Fruit fly (Drosophila melanogaster) whole organism, larva: Measurements from ENCODE around the gene TTLL6B.

Experiments used
- noc ChIP-seq: fragments of 200-800 bp; sonication (Bioruptor generic); optimal IDR thresholded peaks from 3 replicates; lab custom pipeline; 2019; ENCODE audit warnings: missing biosample characterization, mild to moderate bottlenecking, missing genetic modification characterization, moderate library complexity

Gene TTLL6B

dm6 chr3R:27270379-27271266, 19.8 kb upstream of the TTLL6B start:
- no peak for TF ChIP-seq noc

- TF ChIP-seq noc, result no peak
Observed at dm6 chr3R:27265330-27265729, 14.5 kb upstream of the TTLL6B start, which contains the start of the genes CG14262 and CG14260. Gene CG14262 (minus strand): TSS chr3R:27265430. Gene CG14260 (plus strand): TSS chr3R:27265457.

- TF ChIP-seq noc, result peak; percentile 33
Observed at dm6 chr3R:27263434-27264215, 12.8 kb upstream of the TTLL6B start, which contains the start of gene woc. Gene woc (minus strand): TSS chr3R:27264055.

dm6 chr3R:27253921-27254376, 3.1 kb upstream of the TTLL6B start:
- no peak for TF ChIP-seq noc

- peak; percentile 54 for TF ChIP-seq noc
Observed at dm6 chr3R:27253136-27253920, 2.5 kb upstream of the TTLL6B start, which contains the start of gene pll. Gene pll (minus strand): TSS chr3R:27253182.

dm6 chr3R:27247892-27248291, 2.9 kb downstream of the TTLL6B start, which contains the start of gene CG5984:
Gene CG5984 (minus strand): TSS chr3R:27247992.
- no peak for TF ChIP-seq noc

- peak; percentile 90 for TF ChIP-seq noc
Observed at dm6 chr3R:27246264-27246663, 4.5 kb downstream of the TTLL6B start.

- no peak for TF ChIP-seq noc
Observed at dm6 chr3R:27245401-27245757, 5.4 kb downstream of the TTLL6B start.

- TF ChIP-seq noc, result no peak
Observed at dm6 chr3R:27244742-27245400, 5.9 kb downstream of the TTLL6B start, which contains the start of gene CG18766. Gene CG18766 (minus strand): TSS chr3R:27245249.

dm6 chr3R:27244412-27244741, 6.4 kb downstream of the TTLL6B start:
- TF ChIP-seq noc, result no peak

- no peak for TF ChIP-seq noc
Observed at dm6 chr3R:27240967-27241366, 9.8 kb downstream of the TTLL6B start, which contains the start of gene CG17991. Gene CG17991 (plus strand): TSS chr3R:27241267.

- TF ChIP-seq noc, result no peak
Observed at dm6 chr3R:27238438-27239301, 12.1 kb downstream of the TTLL6B start, which contains the start of the genes CG31064 and PolA2. Gene CG31064 (minus strand): TSS chr3R:27239085. Gene PolA2 (plus strand): TSS chr3R:27239163.

- no peak for TF ChIP-seq noc
Observed at dm6 chr3R:27237980-27238379, 12.8 kb downstream of the TTLL6B start.

dm6 chr3R:27233398-27233797, 17.4 kb downstream of the TTLL6B start, which contains the start of gene CG31068:
Gene CG31068 (plus strand): TSS chr3R:27233698.
- no peak for TF ChIP-seq noc

- TF ChIP-seq noc, result no peak
Observed at dm6 chr3R:27229368-27229767, 21.4 kb downstream of the TTLL6B start, which contains the start of gene CG42814. Gene CG42814 (minus strand): TSS chr3R:27229468.
